Worm (Caenorhabditis elegans) whole organism, young adult: ENCODE data around the gene sru-36.
A peak's percentile ranks its signal among the peaks of the same experiment; 100 is the strongest.

Source experiments
- C17E4.6 ChIP-seq: fragments of 200-800 bp; sonication (Bioruptor generic); IDR thresholded peaks from 2 replicates; pipeline ENCODE4 v1.3.6; 2022; ENCODE audit warnings: missing genetic modification reagents, missing genetic modification characterization, missing compliant biosample characterization
- F10E7.11 ChIP-seq: sonication (generic microtip); optimal IDR thresholded peaks from 2 replicates; lab custom pipeline; 2017; ENCODE audit warnings: mild to moderate bottlenecking, missing genetic modification characterization, moderate library complexity, missing compliant biosample characterization
- F55B11.4 ChIP-seq: sonication (generic microtip); optimal IDR thresholded peaks from 2 replicates; lab custom pipeline; 2016; ENCODE audit warnings: missing compliant biosample characterization, missing genetic modification characterization, borderline replicate concordance; ENCODE audit not compliant: insufficient read depth
- F57A8.1 ChIP-seq: fragments of 200-800 bp; sonication (Bioruptor generic); optimal IDR thresholded peaks from 2 replicates; lab custom pipeline; 2018; ENCODE audit warnings: mild to moderate bottlenecking, missing genetic modification characterization, moderate library complexity, missing compliant biosample characterization
- K12H6.12 ChIP-seq: fragments of 200-800 bp; sonication (Bioruptor generic); optimal IDR thresholded peaks from 2 replicates; lab custom pipeline; 2018; ENCODE audit warnings: mild to moderate bottlenecking, missing genetic modification characterization, missing compliant biosample characterization
- akir-1 ChIP-seq: fragments of 200-800 bp; sonication (Bioruptor generic); optimal IDR thresholded peaks from 2 replicates; lab custom pipeline; 2018; ENCODE audit warnings: mild to moderate bottlenecking, missing genetic modification characterization, moderate library complexity, missing compliant biosample characterization
- aptf-3 ChIP-seq: fragments of 200-800 bp; sonication (Bioruptor generic); IDR thresholded peaks from 2 replicates; pipeline ENCODE4 v1.3.6; 2022; ENCODE audit warnings: missing genetic modification characterization, missing compliant biosample characterization
- attf-5 ChIP-seq: fragments of 200-800 bp; sonication (Bioruptor generic); optimal IDR thresholded peaks from 2 replicates; lab custom pipeline; 2018; ENCODE audit warnings: mild to moderate bottlenecking, missing genetic modification characterization, missing compliant biosample characterization
- bed-1 ChIP-seq: fragments of 200-800 bp; sonication (Bioruptor generic); IDR thresholded peaks from 2 replicates; pipeline ENCODE4 v1.3.6; 2022; ENCODE audit warnings: missing genetic modification reagents, missing genetic modification characterization, missing compliant biosample characterization
- cebp-2 ChIP-seq: fragments of 200-800 bp; sonication (Bioruptor generic); IDR thresholded peaks from 2 replicates; pipeline ENCODE4 v1.3.6; 2022; ENCODE audit warnings: missing genetic modification characterization, missing compliant biosample characterization
- ceh-91 ChIP-seq: fragments of 200-800 bp; sonication (Bioruptor generic); IDR thresholded peaks from 2 replicates; pipeline ENCODE4 v1.3.6; 2022; ENCODE audit warnings: missing genetic modification reagents, missing genetic modification characterization, missing compliant biosample characterization
- die-1 ChIP-seq: sonication (generic microtip); optimal IDR thresholded peaks from 2 replicates; lab custom pipeline; 2016; ENCODE audit warnings: missing genotype, mild to moderate bottlenecking, missing genetic modification characterization, missing compliant biosample characterization
- efl-1 ChIP-seq: fragments of 150-350 bp; optimal IDR thresholded peaks from 2 replicates; lab custom pipeline; 2014; ENCODE audit warnings: missing biosample characterization, missing genetic modification reagents, missing genetic modification characterization
- egl-18 ChIP-seq: fragments of 200-800 bp; sonication (Bioruptor generic); IDR thresholded peaks from 2 replicates; pipeline ENCODE4 v1.3.6; 2022; ENCODE audit warnings: missing genetic modification reagents, missing genetic modification characterization, missing compliant biosample characterization
- ekl-4 ChIP-seq: fragments of 200-800 bp; sonication (Bioruptor generic); IDR thresholded peaks from 2 replicates; pipeline ENCODE4 v1.3.6; 2022; ENCODE audit warnings: missing genetic modification reagents, missing genetic modification characterization, missing compliant biosample characterization
- fkh-3 ChIP-seq: sonication (generic microtip); optimal IDR thresholded peaks from 2 replicates; lab custom pipeline; 2016; ENCODE audit warnings: mild to moderate bottlenecking, missing genetic modification characterization, missing compliant biosample characterization
- hmg-1.2 ChIP-seq: fragments of 200-800 bp; sonication (Bioruptor generic); IDR thresholded peaks from 2 replicates; pipeline ENCODE4 v1.3.6; 2022; ENCODE audit warnings: missing genetic modification reagents, missing genetic modification characterization, missing compliant biosample characterization
- lag-1 ChIP-seq: fragments of 200-800 bp; sonication (Bioruptor generic); IDR thresholded peaks from 2 replicates; pipeline ENCODE4 v1.3.6; 2022; ENCODE audit warnings: missing genetic modification reagents, missing genetic modification characterization, missing compliant biosample characterization
- lin-35 ChIP-seq, 3 experiments: fragments of 150-350 bp in 2 of 3; sonication (generic microtip) in 1 of 3; optimal IDR thresholded peaks; 2 replicates each; lab custom pipeline; 2014 to 2018; ENCODE audit warnings: missing biosample characterization in 3 of 3, missing genetic modification characterization in 3 of 3, missing genetic modification reagents in 3 of 3
- lsl-1 ChIP-seq: fragments of 200-800 bp; sonication (Bioruptor generic); optimal IDR thresholded peaks from 2 replicates; lab custom pipeline; 2018; ENCODE audit warnings: mild to moderate bottlenecking, missing genetic modification characterization, moderate library complexity, missing compliant biosample characterization
- lsy-27 ChIP-seq: sonication (generic microtip); optimal IDR thresholded peaks from 2 replicates; lab custom pipeline; 2017; ENCODE audit warnings: missing genetic modification characterization, mild to moderate bottlenecking, missing compliant biosample characterization, antibody characterized with exemption, missing genotype, borderline replicate concordance; ENCODE audit not compliant: insufficient read depth
- madf-10 ChIP-seq: sonication (generic microtip); optimal IDR thresholded peaks from 2 replicates; lab custom pipeline; 2016; ENCODE audit warnings: mild to moderate bottlenecking, missing genetic modification characterization, missing compliant biosample characterization
- madf-8 ChIP-seq: fragments of 200-800 bp; sonication (Bioruptor generic); conservative IDR thresholded peaks from 2 replicates; pipeline ENCODE4 v1.3.6; 2022; ENCODE audit warnings: missing genetic modification reagents, missing genetic modification characterization, missing compliant biosample characterization
- mcd-1 ChIP-seq: fragments of 200-800 bp; sonication (Bioruptor generic); IDR thresholded peaks from 2 replicates; pipeline ENCODE4 v1.3.6; 2022; ENCODE audit warnings: missing genetic modification reagents, missing genetic modification characterization, missing compliant biosample characterization
- mxl-1 ChIP-seq: sonication (generic microtip); optimal IDR thresholded peaks from 2 replicates; lab custom pipeline; 2016; ENCODE audit warnings: missing genetic modification characterization, missing compliant biosample characterization
- nfya-1 ChIP-seq: sonication (generic microtip); optimal IDR thresholded peaks from 2 replicates; lab custom pipeline; 2017; ENCODE audit warnings: antibody characterized with exemption, missing compliant biosample characterization, missing genetic modification characterization, borderline replicate concordance; ENCODE audit not compliant: insufficient read depth
- nfyb-1 ChIP-seq: fragments of 200-800 bp; sonication (Bioruptor generic); IDR thresholded peaks from 2 replicates; pipeline ENCODE4 v1.3.6; 2022; ENCODE audit warnings: missing genetic modification reagents, missing genetic modification characterization, missing compliant biosample characterization
- nhr-80 ChIP-seq: sonication (generic microtip); optimal IDR thresholded peaks from 2 replicates; lab custom pipeline; 2016; ENCODE audit warnings: missing genetic modification characterization, missing compliant biosample characterization
- rpc-1 ChIP-seq, 2 experiments: fragments of 150-350 bp in 1 of 2; sonication (generic microtip) in 1 of 2; optimal IDR thresholded peaks; 2 replicates each; lab custom pipeline; 2014 to 2018; ENCODE audit warnings: missing biosample characterization in 1 of 2, missing genetic modification characterization in 1 of 2, missing genetic modification reagents in 1 of 2, missing genotype in 1 of 2
- zfh-2 ChIP-seq: fragments of 200-800 bp; sonication (Bioruptor generic); conservative IDR thresholded peaks from 2 replicates; pipeline ENCODE4 v1.3.6; 2022; ENCODE audit warnings: missing genetic modification reagents, missing genetic modification characterization, missing compliant biosample characterization
- ztf-22 ChIP-seq: fragments of 200-800 bp; sonication (Bioruptor generic); optimal IDR thresholded peaks from 2 replicates; lab custom pipeline; 2018; ENCODE audit warnings: mild to moderate bottlenecking, missing genetic modification characterization, moderate library complexity, missing compliant biosample characterization
- ztf-28 ChIP-seq: fragments of 200-800 bp; sonication (Bioruptor generic); IDR thresholded peaks from 2 replicates; pipeline ENCODE4 v1.3.6; 2022; ENCODE audit warnings: missing genetic modification reagents, missing genetic modification characterization, missing compliant biosample characterization

sru-36 gene

ce11 chrV:9853801-9854200 is 12.3 kb downstream of the sru-36 start:
- TF ChIP-seq attf-5 (GFP tag; lab: Kevin White, UChicago): no peak
- TF ChIP-seq lin-35 (GFP tag; optimal IDR thresholded peaks at IDR 0.05; lab: Kevin White, UChicago): peak in 1 of 3 experiments; percentile 2
- TF ChIP-seq C17E4.6 (GFP tag; lab: Robert Waterston, UW): no peak
- TF ChIP-seq F57A8.1 (GFP tag; lab: Kevin White, UChicago): no peak
- TF ChIP-seq nhr-80: no peak

- TF ChIP-seq zfh-2 (GFP tag; lab: Robert Waterston, UW): 0 out of 2 replicates have a peak, but pooled peaks have one; percentile 16
- no peak for TF ChIP-seq rpc-1 (optimal IDR thresholded peaks at IDR 0.05; lab: Kevin White, UChicago)
- no peak for TF ChIP-seq rpc-1 (tag; optimal IDR thresholded peaks at IDR 0.05; lab: Kevin White, UChicago)
- TF ChIP-seq efl-1 (GFP tag; lab: Kevin White, UChicago): peak; percentile 9
- no peak for TF ChIP-seq ztf-28 (GFP tag; lab: Robert Waterston, UW)
- no peak for TF ChIP-seq C17E4.6 (GFP tag; lab: Robert Waterston, UW)
- TF ChIP-seq ceh-91 (GFP tag; lab: Robert Waterston, UW): no peak
- TF ChIP-seq lsl-1 (GFP tag; lab: Kevin White, UChicago): no peak
- peak; percentile 76; the same call in 1 of the 2 replicates for TF ChIP-seq hmg-1.2 (GFP tag; lab: Robert Waterston, UW)
- peak; percentile 64 for TF ChIP-seq mcd-1
- peak; percentile 14 for TF ChIP-seq nhr-80
- peak; percentile 50 for TF ChIP-seq attf-5 (GFP tag; lab: Kevin White, UChicago)
- TF ChIP-seq bed-1 (GFP tag; lab: Robert Waterston, UW): no peak
These were observed 14.7 kb downstream of the sru-36 start for ce11 chrV:9855920-9856852.

ce11 chrV:9856978-9857377 is 15.5 kb downstream of the sru-36 start:
- no peak for TF ChIP-seq fkh-3 (tag; lab: Kevin White, UChicago)
- no peak for TF ChIP-seq F55B11.4 (tag; lab: Kevin White, UChicago)
- TF ChIP-seq nfya-1 (tag; lab: Kevin White, UChicago): no peak

- TF ChIP-seq F55B11.4 (tag; lab: Kevin White, UChicago): no peak
- no peak for TF ChIP-seq lag-1 (GFP tag; lab: Robert Waterston, UW)
- no peak for TF ChIP-seq bed-1 (GFP tag; lab: Robert Waterston, UW)
- TF ChIP-seq mxl-1 (tag; lab: Kevin White, UChicago): no peak
- no peak for TF ChIP-seq ekl-4 (GFP tag; lab: Robert Waterston, UW)
- TF ChIP-seq F10E7.11 (tag; lab: Kevin White, UChicago): no peak
- TF ChIP-seq aptf-3 (GFP tag; lab: Robert Waterston, UW): no peak
- TF ChIP-seq lsy-27 (tag; lab: Kevin White, UChicago): no peak
- TF ChIP-seq madf-10 (tag; lab: Kevin White, UChicago): no peak
- TF ChIP-seq egl-18 (GFP tag; lab: Robert Waterston, UW): no peak
- TF ChIP-seq ztf-22: no peak
- TF ChIP-seq akir-1 (GFP tag; lab: Kevin White, UChicago): no peak
These were observed 18.4 kb downstream of the sru-36 start, which contains the start of gene lsy-12 for ce11 chrV:9859863-9860262. lsy-12 (minus strand) TSS chrV:9859963.

ce11 chrV:9860337-9860736 is 18.9 kb downstream of the sru-36 start:
- TF ChIP-seq madf-8: no peak
- no peak for TF ChIP-seq K12H6.12 (tag; lab: Kevin White, UChicago)
- peak; percentile 92 for TF ChIP-seq nfyb-1 (GFP tag; lab: Robert Waterston, UW)
- TF ChIP-seq cebp-2 (GFP tag; lab: Robert Waterston, UW): no peak
- no peak for TF ChIP-seq die-1
- TF ChIP-seq, all 124 proteins: peak for 1
